Worm (Caenorhabditis elegans): ENCODE measurements around the gene M01H9.4.

ce11 chrIV:4447367-4447766, 35.3 kb downstream of the M01H9.4 start:
- no peak for TF ChIP-seq him-1 (tag; optimal IDR thresholded peaks at IDR 0.05)
- TF ChIP-seq W03F9.2 (tag; optimal IDR thresholded peaks at IDR 0.05): no peak
